2 fruit fly cellular contexts compared by ENCODE assay signal in genomic region chrX:9136776-9137550, dm6.
A peak's percentile ranks its signal among the peaks of the same experiment; 100 is the strongest.
TF ChIP-seq lines count a peak whose summit lies in the region.

No protein-coding gene starts in this region.

TF ChIP-seq in whole organism, embryonic, 481 proteins besides CTCF, POLR2A, EP300 and RAD21 (continued from another document and continues in another):
- TF ChIP-seq Aef1 (GFP tag; IDR thresholded peaks at IDR 0.05; lab: Robert Waterston, UW), result no peak
- TF ChIP-seq CG7556 (GFP tag; optimal IDR thresholded peaks at IDR 0.05; lab: Kevin White, UChicago), result peak; percentile 12
- no peak for TF ChIP-seq CG2889 (GFP tag; IDR thresholded peaks at IDR 0.05; lab: Robert Waterston, UW)
- peak; percentile 6 for TF ChIP-seq CG2875 (GFP tag; optimal IDR thresholded peaks at IDR 0.05; lab: Kevin White, UChicago)
- peak; percentile 18 for TF ChIP-seq CG12219 (GFP tag; optimal IDR thresholded peaks at IDR 0.05; lab: Kevin White, UChicago)
- no peak for TF ChIP-seq cas (GFP tag; IDR thresholded peaks at IDR 0.05; lab: Robert Waterston, UW)
- TF ChIP-seq CG6175 (GFP tag; IDR thresholded peaks at IDR 0.05; lab: Robert Waterston, UW), result no peak
- TF ChIP-seq dpn (GFP tag; optimal IDR thresholded peaks at IDR 0.05; lab: Kevin White, UChicago), result peak; percentile 35 to 40
- TF ChIP-seq CG43689 (GFP tag; IDR thresholded peaks at IDR 0.05; lab: Robert Waterston, UW), result no peak
- TF ChIP-seq caup (GFP tag; optimal IDR thresholded peaks at IDR 0.05; lab: Kevin White, UChicago; ENCODE audit: severe bottlenecking), result no peak
- TF ChIP-seq CG9876 (GFP tag; optimal IDR thresholded peaks at IDR 0.05; lab: Kevin White, UChicago), result no peak
- TF ChIP-seq mirr (GFP tag; optimal IDR thresholded peaks at IDR 0.05; lab: Kevin White, UChicago), result no peak
- TF ChIP-seq BtbVII (GFP tag; optimal IDR thresholded peaks at IDR 0.05; lab: Kevin White, UChicago), result no peak
- TF ChIP-seq lov (optimal IDR thresholded peaks at IDR 0.05; lab: Kevin White, UChicago), result no peak
- no peak; the same call in 2 of the 3 replicates for TF ChIP-seq lov (GFP tag; IDR thresholded peaks at IDR 0.05; lab: Robert Waterston, UW)
- TF ChIP-seq CG9609 (GFP tag; optimal IDR thresholded peaks at IDR 0.05; lab: Kevin White, UChicago), result peak; percentile 46
- peak; percentile 22 for TF ChIP-seq CG9727 (GFP tag; optimal IDR thresholded peaks at IDR 0.05; lab: Kevin White, UChicago)
- no peak for TF ChIP-seq CG31388 (GFP tag; optimal IDR thresholded peaks at IDR 0.05; lab: Kevin White, UChicago)
- TF ChIP-seq CG5953 (GFP tag; IDR thresholded peaks at IDR 0.05; lab: Robert Waterston, UW), result peak; percentile 28; the same call in 1 of the 2 replicates
- TF ChIP-seq slou (GFP tag; optimal IDR thresholded peaks at IDR 0.05; lab: Kevin White, UChicago), result no peak
- TF ChIP-seq jumu (GFP tag; optimal IDR thresholded peaks at IDR 0.05; lab: Kevin White, UChicago), result peak; percentile 24
- TF ChIP-seq Scr (GFP tag; IDR thresholded peaks at IDR 0.05; lab: Robert Waterston, UW; ENCODE audit: partially characterized antibody), result no peak
- TF ChIP-seq otp (GFP tag; IDR thresholded peaks at IDR 0.05; lab: Robert Waterston, UW), result peak; percentile 51; the same call in 1 of the 3 replicates
- TF ChIP-seq CG2712 (tag; optimal IDR thresholded peaks at IDR 0.05; lab: Kevin White, UChicago), result peak; percentile 62
- TF ChIP-seq exex (tag; optimal IDR thresholded peaks at IDR 0.05; lab: Kevin White, UChicago), result no peak
- no peak for TF ChIP-seq cwo (GFP tag; optimal IDR thresholded peaks at IDR 0.05; lab: Kevin White, UChicago)
- peak; percentile 49 for TF ChIP-seq CG4424 (GFP tag; optimal IDR thresholded peaks at IDR 0.05; lab: Kevin White, UChicago)
- TF ChIP-seq sens (GFP tag; lab: Kevin White, UChicago), result peak; percentile 91
- peak; percentile 29 for TF ChIP-seq salm (tag; optimal IDR thresholded peaks at IDR 0.05; lab: Kevin White, UChicago)
- TF ChIP-seq CG17568 (GFP tag; optimal IDR thresholded peaks at IDR 0.05; lab: Kevin White, UChicago), result no peak
- 0 out of 3 replicates have a peak, but pooled peaks have one; percentile 24 for TF ChIP-seq ase (GFP tag; IDR thresholded peaks at IDR 0.05; lab: Robert Waterston, UW)
- peak; percentile 42; the same call in 1 of the 3 replicates for TF ChIP-seq ken (GFP tag; IDR thresholded peaks at IDR 0.05; lab: Robert Waterston, UW)
- peak; percentile 44; the same call in 1 of the 2 replicates for TF ChIP-seq esg (GFP tag; conservative IDR thresholded peaks at IDR 0.05; lab: Robert Waterston, UW)
- peak; percentile 41 for TF ChIP-seq Camta (GFP tag; optimal IDR thresholded peaks at IDR 0.05; lab: Kevin White, UChicago)
- peak; percentile 14 for TF ChIP-seq CG17802 (tag; optimal IDR thresholded peaks at IDR 0.05; lab: Kevin White, UChicago)
- TF ChIP-seq ERR (GFP tag; optimal IDR thresholded peaks at IDR 0.05; lab: Kevin White, UChicago), result no peak
- TF ChIP-seq ewg (GFP tag; optimal IDR thresholded peaks at IDR 0.05; lab: Kevin White, UChicago), result peak; percentile 44
- TF ChIP-seq CG8944 (GFP tag; optimal IDR thresholded peaks at IDR 0.05; lab: Kevin White, UChicago), result peak; percentile 2
- peak; percentile 79 for TF ChIP-seq CG11504 (tag; optimal IDR thresholded peaks at IDR 0.05; lab: Kevin White, UChicago)
- TF ChIP-seq CG4730 (GFP tag; IDR thresholded peaks at IDR 0.05; lab: Robert Waterston, UW), result peak; percentile 38; the same call in 1 of the 2 replicates
- no peak for TF ChIP-seq aop (GFP tag; IDR thresholded peaks at IDR 0.05; lab: Robert Waterston, UW)
- TF ChIP-seq tio (GFP tag; optimal IDR thresholded peaks at IDR 0.05; lab: Kevin White, UChicago), result no peak
- TF ChIP-seq ab (GFP tag; optimal IDR thresholded peaks at IDR 0.05; lab: Kevin White, UChicago), result no peak
- peak; percentile 46 for TF ChIP-seq gsb-n (tag; optimal IDR thresholded peaks at IDR 0.05; lab: Kevin White, UChicago)
- TF ChIP-seq CG4282 (GFP tag; optimal IDR thresholded peaks at IDR 0.05; lab: Kevin White, UChicago), result no peak
- no peak for TF ChIP-seq CG5245 (GFP tag; optimal IDR thresholded peaks at IDR 0.05; lab: Kevin White, UChicago)
- no peak for TF ChIP-seq prd (optimal IDR thresholded peaks at IDR 0.05; lab: Kevin White, UChicago)
- TF ChIP-seq prd (GFP tag; IDR thresholded peaks at IDR 0.05; lab: Robert Waterston, UW), result peak; percentile 69
- TF ChIP-seq CG34224 (GFP tag; IDR thresholded peaks at IDR 0.05; lab: Robert Waterston, UW; ENCODE audit: partially characterized antibody), result no peak
- no peak for TF ChIP-seq klu (GFP tag; IDR thresholded peaks at IDR 0.05; lab: Robert Waterston, UW)
- TF ChIP-seq CG1832 (GFP tag; optimal IDR thresholded peaks at IDR 0.05; lab: Kevin White, UChicago), result no peak
- peak; percentile 19 for TF ChIP-seq CG13624 (GFP tag; optimal IDR thresholded peaks at IDR 0.05; lab: Kevin White, UChicago)
- no peak for TF ChIP-seq CG10147 (GFP tag; optimal IDR thresholded peaks at IDR 0.05; lab: Kevin White, UChicago)
- TF ChIP-seq Hr3 (GFP tag; optimal IDR thresholded peaks at IDR 0.05; lab: Kevin White, UChicago), result peak; percentile 38
- no peak for TF ChIP-seq Mad (GFP tag; optimal IDR thresholded peaks at IDR 0.05; lab: Kevin White, UChicago)
- no peak for TF ChIP-seq CG4360 (GFP tag; IDR thresholded peaks at IDR 0.05; lab: Robert Waterston, UW)
- no peak for TF ChIP-seq CG2116 (GFP tag; optimal IDR thresholded peaks at IDR 0.05; lab: Kevin White, UChicago)
- TF ChIP-seq zen (tag; optimal IDR thresholded peaks at IDR 0.05; lab: Kevin White, UChicago), result peak; percentile 60
- no peak for TF ChIP-seq zen2 (GFP tag; IDR thresholded peaks at IDR 0.05; lab: Robert Waterston, UW; ENCODE audit: partially characterized antibody)
- no peak for TF ChIP-seq Dip2 (GFP tag; IDR thresholded peaks at IDR 0.05; lab: Robert Waterston, UW)
- peak in 1 of 2 experiments; percentile 17 for TF ChIP-seq Eip74EF (GFP tag; optimal IDR thresholded peaks at IDR 0.05; lab: Kevin White, UChicago)
- TF ChIP-seq CG7928 (GFP tag; optimal IDR thresholded peaks at IDR 0.05; lab: Kevin White, UChicago), result no peak
- TF ChIP-seq CG13424 (tag; optimal IDR thresholded peaks at IDR 0.05; lab: Kevin White, UChicago), result peak; percentile 49
- no peak for TF ChIP-seq TFAM (GFP tag; optimal IDR thresholded peaks at IDR 0.05; lab: Kevin White, UChicago)
- TF ChIP-seq gfzf (GFP tag; optimal IDR thresholded peaks at IDR 0.05; lab: Kevin White, UChicago), result no peak
- TF ChIP-seq CG4854 (GFP tag; optimal IDR thresholded peaks at IDR 0.05; lab: Kevin White, UChicago), result no peak
- TF ChIP-seq lola (GFP tag; optimal IDR thresholded peaks at IDR 0.05; lab: Kevin White, UChicago), result peak in 1 of 3 experiments; percentile 41

TF ChIP-seq in whole organism, prepupa, 60 proteins besides CTCF, POLR2A, EP300 and RAD21 (continued from another document):
- no peak for TF ChIP-seq Ets21C (GFP tag; optimal IDR thresholded peaks at IDR 0.05; lab: Kevin White, UChicago)
- TF ChIP-seq CG6792 (GFP tag; optimal IDR thresholded peaks at IDR 0.05; lab: Kevin White, UChicago), result no peak
- TF ChIP-seq OdsH (GFP tag; optimal IDR thresholded peaks at IDR 0.05; lab: Kevin White, UChicago), result peak; percentile 22
- no peak for TF ChIP-seq CG4318 (GFP tag; optimal IDR thresholded peaks at IDR 0.05; lab: Kevin White, UChicago)
- TF ChIP-seq eg (GFP tag; IDR thresholded peaks at IDR 0.05; lab: Robert Waterston, UW), result peak; percentile 38; the same call in 1 of the 3 replicates
- TF ChIP-seq lz (GFP tag; optimal IDR thresholded peaks at IDR 0.05; lab: Kevin White, UChicago), result no peak
- no peak for TF ChIP-seq Hr38 (GFP tag; optimal IDR thresholded peaks at IDR 0.05; lab: Kevin White, UChicago)
- TF ChIP-seq CG32006 (GFP tag; optimal IDR thresholded peaks at IDR 0.05; lab: Kevin White, UChicago), result peak; percentile 50
- TF ChIP-seq CG6808 (GFP tag; optimal IDR thresholded peaks at IDR 0.05; lab: Kevin White, UChicago), result no peak
- TF ChIP-seq net (GFP tag; optimal IDR thresholded peaks at IDR 0.05; lab: Kevin White, UChicago), result no peak
- TF ChIP-seq CG15336 (GFP tag; IDR thresholded peaks at IDR 0.05; lab: Robert Waterston, UW), result peak; percentile 54
- TF ChIP-seq Sox102F (GFP tag; optimal IDR thresholded peaks at IDR 0.05; lab: Kevin White, UChicago), result no peak
- TF ChIP-seq CG10669 (GFP tag; optimal IDR thresholded peaks at IDR 0.05; lab: Kevin White, UChicago), result no peak
- TF ChIP-seq Eip93F (GFP tag; optimal IDR thresholded peaks at IDR 0.05; lab: Kevin White, UChicago), result no peak
- no peak for TF ChIP-seq CG1621 (tag; optimal IDR thresholded peaks at IDR 0.05; lab: Kevin White, UChicago)
- peak; percentile 2 for TF ChIP-seq Ets96B (tag; optimal IDR thresholded peaks at IDR 0.05; lab: Kevin White, UChicago)
- TF ChIP-seq fd59A (GFP tag; optimal IDR thresholded peaks at IDR 0.05; lab: Kevin White, UChicago), result no peak
- TF ChIP-seq fd85E (GFP tag; optimal IDR thresholded peaks at IDR 0.05; lab: Kevin White, UChicago), result no peak
- no peak for TF ChIP-seq cyc (GFP tag; optimal IDR thresholded peaks at IDR 0.05; lab: Kevin White, UChicago)
- TF ChIP-seq CG11762 (GFP tag; optimal IDR thresholded peaks at IDR 0.05; lab: Kevin White, UChicago; ENCODE audit: insufficient read depth), result no peak
- no peak for TF ChIP-seq CG11902 (GFP tag; optimal IDR thresholded peaks at IDR 0.05; lab: Kevin White, UChicago)
- peak; percentile 10 for TF ChIP-seq pdm3 (GFP tag; optimal IDR thresholded peaks at IDR 0.05; lab: Kevin White, UChicago)
- peak; percentile 27 for TF ChIP-seq svp (GFP tag; lab: Kevin White, UChicago)
- peak; percentile 14 for TF ChIP-seq Hr39 (GFP tag; optimal IDR thresholded peaks at IDR 0.05; lab: Kevin White, UChicago)
- TF ChIP-seq Met (GFP tag; optimal IDR thresholded peaks at IDR 0.05; lab: Kevin White, UChicago), result no peak
- TF ChIP-seq acj6 (GFP tag; optimal IDR thresholded peaks at IDR 0.05; lab: Kevin White, UChicago), result no peak
- no peak for TF ChIP-seq CG10631 (GFP tag; optimal IDR thresholded peaks at IDR 0.05; lab: Kevin White, UChicago)
- TF ChIP-seq topi (GFP tag; optimal IDR thresholded peaks at IDR 0.05; lab: Kevin White, UChicago), result no peak
- no peak for TF ChIP-seq Sox14 (GFP tag; optimal IDR thresholded peaks at IDR 0.05; lab: Kevin White, UChicago)
- TF ChIP-seq CG6854 (GFP tag; optimal IDR thresholded peaks at IDR 0.05; lab: Kevin White, UChicago), result no peak
- peak; percentile 81 for TF ChIP-seq Eip78C (GFP tag; lab: Kevin White, UChicago)
